Worm (Caenorhabditis elegans): ENCODE results near the gene F57F4.2.

Gene F57F4.2

ce11 chrV:6414469-6414868, 24.9 kb upstream of the F57F4.2 start:
- no peak for TF ChIP-seq madf-3 (GFP tag; IDR thresholded peaks at IDR 0.05)
- peak; percentile 53 for TF ChIP-seq nhr-80 (tag; optimal IDR thresholded peaks at IDR 0.05)

- TF ChIP-seq chd-7 (tag; optimal IDR thresholded peaks at IDR 0.05) (peak; percentile 14), nhr-80 (tag; optimal IDR thresholded peaks at IDR 0.05) (peak; percentile 96), nfyb-1 (GFP tag; IDR thresholded peaks at IDR 0.05) (no peak), gei-17 (GFP tag; optimal IDR thresholded peaks at IDR 0.05) (no peak), C17E4.6 (GFP tag; IDR thresholded peaks at IDR 0.05) (no peak), B0261.1 (tag; optimal IDR thresholded peaks at IDR 0.05) (no peak), B0035.1 (tag; optimal IDR thresholded peaks at IDR 0.05) (no peak), ets-4 (GFP tag; optimal IDR thresholded peaks at IDR 0.05) (peak; percentile 94), T07F8.4 (tag; optimal IDR thresholded peaks at IDR 0.05) (no peak), dox-1 (GFP tag; IDR thresholded peaks at IDR 0.05) (peak; percentile 51; the same call in 1 of the 2 replicates), ztf-22 (GFP tag; optimal IDR thresholded peaks at IDR 0.05) (peak; percentile 51), sptf-2 (GFP tag; optimal IDR thresholded peaks at IDR 0.05) (no peak), lag-1 (GFP tag; IDR thresholded peaks at IDR 0.05) (no peak), let-607 (tag; optimal IDR thresholded peaks at IDR 0.05) (peak; percentile 78 to 82), atf-7 (tag; optimal IDR thresholded peaks at IDR 0.05) (peak; percentile 69), egl-44 (GFP tag; IDR thresholded peaks at IDR 0.05) (peak; percentile 46; the same call in 1 of the 2 replicates)
Measured at ce11 chrV:6413057-6413456, 23.5 kb upstream of the F57F4.2 start.

ce11 chrV:6411161-6411560, 21.6 kb upstream of the F57F4.2 start:
- TF ChIP-seq mcd-1 (GFP tag; IDR thresholded peaks at IDR 0.05): no peak
- TF ChIP-seq atf-7 (tag; optimal IDR thresholded peaks at IDR 0.05): peak; percentile 45
- peak; percentile 74 for TF ChIP-seq nhr-80 (tag; optimal IDR thresholded peaks at IDR 0.05)

- no peak for TF ChIP-seq ceh-40 (GFP tag; IDR thresholded peaks at IDR 0.05)
- TF ChIP-seq nhr-80 (tag; optimal IDR thresholded peaks at IDR 0.05): peak; percentile 70
Measured at ce11 chrV:6408733-6409227, 19.2 kb upstream of the F57F4.2 start, which contains the start of gene bcf-1. Gene bcf-1, minus strand, starts transcription at chrV:6408783.

- TF ChIP-seq bed-2 (GFP tag; IDR thresholded peaks at IDR 0.05) (no peak), nhr-80 (tag; optimal IDR thresholded peaks at IDR 0.05) (peak; percentile 41)
Measured at ce11 chrV:6407587-6407986, 18.1 kb upstream of the F57F4.2 start.

- TF ChIP-seq rcor-1 (GFP tag; IDR thresholded peaks at IDR 0.05) (no peak), madf-6 (GFP tag; IDR thresholded peaks at IDR 0.05) (0 out of 2 replicates have a peak, but pooled peaks have one; percentile 7), B0336.3 (GFP tag; IDR thresholded peaks at IDR 0.05) (0 out of 2 replicates have a peak, but pooled peaks have one; percentile 33), lin-54 (GFP tag; optimal IDR thresholded peaks at IDR 0.05) (peak; percentile 12), C06A6.2 (GFP tag; conservative IDR thresholded peaks at IDR 0.05) (0 out of 2 replicates have a peak, but pooled peaks have one; percentile 28), cebp-2 (GFP tag; IDR thresholded peaks at IDR 0.05) (no peak), attf-3 (GFP tag; conservative IDR thresholded peaks at IDR 0.05) (no peak), repo-1 (tag; optimal IDR thresholded peaks at IDR 0.05) (peak; percentile 14), nhr-80 (tag; optimal IDR thresholded peaks at IDR 0.05) (peak; percentile 24), Y53G8AR.9 (GFP tag; conservative IDR thresholded peaks at IDR 0.05) (peak; percentile 53), Y56A3A.18 (GFP tag; IDR thresholded peaks at IDR 0.05) (0 out of 2 replicates have a peak, but pooled peaks have one; percentile 10), atf-7 (tag; optimal IDR thresholded peaks at IDR 0.05) (peak; percentile 29), attf-6 (GFP tag; IDR thresholded peaks at IDR 0.05) (0 out of 2 replicates have a peak, but pooled peaks have one; percentile 8), nhr-90 (tag; optimal IDR thresholded peaks at IDR 0.05) (no peak), hmg-1.2 (GFP tag; IDR thresholded peaks at IDR 0.05) (0 out of 2 replicates have a peak, but pooled peaks have one; percentile 17)
Measured at ce11 chrV:6400950-6401551, 11.5 kb upstream of the F57F4.2 start.
